Fruit fly (Drosophila melanogaster): Measurements from ENCODE around the gene RfC4.

DNA sequence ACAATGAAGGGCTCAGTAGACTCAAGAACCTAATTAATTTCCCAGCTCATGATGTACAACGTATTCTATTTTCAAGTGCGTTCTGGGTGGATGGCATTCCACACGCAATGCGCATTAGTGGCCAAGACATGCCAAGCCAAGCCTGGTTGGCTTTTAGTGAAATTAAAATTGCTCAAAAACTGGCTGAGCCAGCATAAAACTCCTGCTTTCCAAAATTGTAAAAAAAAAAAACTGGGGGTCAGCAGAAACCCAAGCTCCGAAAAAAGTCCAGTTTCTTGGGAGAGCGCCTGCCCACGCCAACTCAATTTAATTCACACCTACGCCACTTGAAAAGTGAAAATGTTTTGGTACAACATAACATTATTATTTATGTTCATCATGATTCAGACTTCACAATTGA is 17.5 kb downstream of the RfC4 start:
- TF ChIP-seq CG17806 (tag; optimal IDR thresholded peaks at IDR 0.05) (no peak), Pif1A (GFP tag; optimal IDR thresholded peaks at IDR 0.05) (no peak), D1 (tag; optimal IDR thresholded peaks at IDR 0.05) (no peak), CG8301 (tag; optimal IDR thresholded peaks at IDR 0.05) (no peak), CG32121 (GFP tag; IDR thresholded peaks at IDR 0.05) (no peak), CG4496 (GFP tag; IDR thresholded peaks at IDR 0.05) (no peak), EcR (GFP tag; optimal IDR thresholded peaks at IDR 0.05) (no peak), Ets98B (GFP tag; IDR thresholded peaks at IDR 0.05) (no peak)
